Fruit fly (Drosophila melanogaster) whole organism, embryonic: ENCODE data around the gene AANATL7.
A peak's percentile ranks its signal among the peaks of the same experiment; 100 is the strongest.

ENCODE experiments used
- B-H1 ChIP-seq: fragments of 200-800 bp; sonication (Bioruptor generic); IDR thresholded peaks from 3 replicates; pipeline ENCODE4 v1.3.6; 2022; ENCODE audit warnings: missing biosample characterization, missing genetic modification characterization
- CG1024 ChIP-seq: fragments of 200-800 bp; sonication (Bioruptor generic); IDR thresholded peaks from 2 replicates; pipeline ENCODE4 v1.3.6; 2022; ENCODE audit warnings: missing biosample characterization, missing genetic modification characterization
- CG10267 ChIP-seq: fragments of 200-800 bp; sonication (Bioruptor generic); optimal IDR thresholded peaks from 2 replicates; lab custom pipeline; 2018; ENCODE audit warnings: missing biosample characterization, mild to moderate bottlenecking, missing genetic modification characterization, moderate library complexity
- CG10543 ChIP-seq: fragments of 200-800 bp; sonication (Bioruptor generic); optimal IDR thresholded peaks from 3 replicates; lab custom pipeline; 2017; ENCODE audit warnings: missing biosample characterization, mild to moderate bottlenecking, missing genetic modification characterization, moderate library complexity
- CG11247 ChIP-seq: fragments of 200-800 bp; sonication (Bioruptor generic); IDR thresholded peaks from 2 replicates; pipeline ENCODE4 v1.3.6; 2022; ENCODE audit warnings: missing biosample characterization, missing genetic modification characterization
- CG11695 ChIP-seq: fragments of 200-800 bp; sonication (Bioruptor generic); IDR thresholded peaks from 3 replicates; pipeline ENCODE4 v1.3.6; 2022; ENCODE audit warnings: missing biosample characterization, missing genetic modification characterization
- CG12299 ChIP-seq: fragments of 200-800 bp; sonication (Bioruptor generic); optimal IDR thresholded peaks from 2 replicates; lab custom pipeline; 2018; ENCODE audit warnings: missing biosample characterization, mild to moderate bottlenecking, missing genetic modification characterization
- CG13287 ChIP-seq: fragments of 200-800 bp; sonication (Bioruptor generic); IDR thresholded peaks from 2 replicates; pipeline ENCODE4 v1.3.6; 2022; ENCODE audit warnings: missing biosample characterization, missing genetic modification characterization; ENCODE audit not compliant: partially characterized antibody
- CG13296 ChIP-seq: fragments of 200-800 bp; sonication (Bioruptor generic); optimal IDR thresholded peaks from 3 replicates; lab custom pipeline; 2018; ENCODE audit warnings: missing biosample characterization, mild to moderate bottlenecking, missing genetic modification characterization
- CG13894 ChIP-seq: fragments of 200-800 bp; sonication (Bioruptor generic); optimal IDR thresholded peaks from 3 replicates; lab custom pipeline; 2018; ENCODE audit warnings: missing biosample characterization, mild to moderate bottlenecking, missing genetic modification characterization, moderate library complexity
- CG14860 ChIP-seq: fragments of 200-800 bp; sonication (Bioruptor generic); IDR thresholded peaks from 3 replicates; pipeline ENCODE4 v1.3.6; 2022; ENCODE audit warnings: missing biosample characterization, missing genetic modification characterization; ENCODE audit not compliant: partially characterized antibody
- CG15479 ChIP-seq: fragments of 200-800 bp; sonication (Bioruptor generic); optimal IDR thresholded peaks from 3 replicates; lab custom pipeline; 2019; ENCODE audit warnings: missing biosample characterization, mild to moderate bottlenecking, missing genetic modification characterization, moderate library complexity
- CG16813 ChIP-seq: fragments of 200-800 bp; sonication (Bioruptor generic); IDR thresholded peaks from 3 replicates; pipeline ENCODE4 v1.3.6; 2022; ENCODE audit warnings: missing biosample characterization, missing genetic modification characterization; ENCODE audit not compliant: partially characterized antibody
- CG17186 ChIP-seq: fragments of 200-800 bp; sonication (Bioruptor generic); optimal IDR thresholded peaks from 3 replicates; lab custom pipeline; 2017; ENCODE audit warnings: missing biosample characterization, missing genetic modification reagents, missing genetic modification characterization
- CG17568 ChIP-seq: fragments of 200-800 bp; sonication (Bioruptor generic); optimal IDR thresholded peaks from 2 replicates; lab custom pipeline; 2018; ENCODE audit warnings: missing biosample characterization, mild to moderate bottlenecking, missing genetic modification characterization, moderate library complexity
- CG2202 ChIP-seq: fragments of 200-800 bp; sonication (Bioruptor generic); optimal IDR thresholded peaks from 2 replicates; lab custom pipeline; 2018; ENCODE audit warnings: missing biosample characterization, mild to moderate bottlenecking, missing genetic modification characterization
- CG3163 ChIP-seq: fragments of 200-800 bp; sonication (Bioruptor generic); optimal IDR thresholded peaks from 3 replicates; lab custom pipeline; 2016; ENCODE audit warnings: missing biosample characterization, missing genetic modification characterization
- CG34376 ChIP-seq: fragments of 200-800 bp; sonication (Bioruptor generic); optimal IDR thresholded peaks from 2 replicates; lab custom pipeline; 2018; ENCODE audit warnings: missing biosample characterization, mild to moderate bottlenecking, missing genetic modification characterization
- CG43689 ChIP-seq: fragments of 200-800 bp; sonication (Bioruptor generic); IDR thresholded peaks from 2 replicates; pipeline ENCODE4 v1.3.6; 2022; ENCODE audit warnings: missing biosample characterization, missing genetic modification characterization
- CG4707 ChIP-seq: fragments of 200-800 bp; sonication (Bioruptor generic); optimal IDR thresholded peaks from 2 replicates; lab custom pipeline; 2018; ENCODE audit warnings: missing biosample characterization, mild to moderate bottlenecking, missing genetic modification characterization, moderate library complexity
- CG6813 ChIP-seq: fragments of 200-800 bp; sonication (Bioruptor generic); optimal IDR thresholded peaks from 2 replicates; lab custom pipeline; 2017; ENCODE audit warnings: missing biosample characterization, missing genetic modification characterization, mild to moderate bottlenecking, moderate library complexity, missing genetic modification reagents
- CG7987 ChIP-seq: fragments of 200-800 bp; sonication (Bioruptor generic); optimal IDR thresholded peaks from 2 replicates; lab custom pipeline; 2018; ENCODE audit warnings: missing biosample characterization, mild to moderate bottlenecking, missing genetic modification characterization, moderate library complexity
- CG9215 ChIP-seq: fragments of 200-800 bp; sonication (Bioruptor generic); IDR thresholded peaks from 2 replicates; pipeline ENCODE4 v1.3.6; 2022; ENCODE audit warnings: missing biosample characterization, missing genetic modification characterization
- D ChIP-seq, 2 experiments: fragments of 200-800 bp in 1 of 2; fragments of >200 bp in 1 of 2; sonication (Bioruptor generic) in 1 of 2; optimal IDR thresholded peaks; 2 replicates in 1 of 2; 3 replicates in 1 of 2; lab custom pipeline; 2017; ENCODE audit warnings: mild to moderate bottlenecking in 1 of 2, missing biosample characterization in 1 of 2, missing genetic modification characterization in 1 of 2, missing genetic modification reagents in 1 of 2
- Dll ChIP-seq: fragments of 200-800 bp; sonication (Bioruptor generic); IDR thresholded peaks from 4 replicates; pipeline ENCODE4 v1.3.6; 2022; ENCODE audit warnings: missing biosample characterization, missing genetic modification characterization; ENCODE audit not compliant: partially characterized antibody
- ERR ChIP-seq: fragments of 200-800 bp; sonication (Bioruptor generic); optimal IDR thresholded peaks from 2 replicates; lab custom pipeline; 2016; ENCODE audit warnings: missing biosample characterization, missing genetic modification characterization
- Hey ChIP-seq: fragments of 200-800 bp; sonication (Bioruptor generic); optimal IDR thresholded peaks from 3 replicates; lab custom pipeline; 2018; ENCODE audit warnings: missing biosample characterization, mild to moderate bottlenecking, missing genetic modification characterization
- Ravus ChIP-seq: fragments of 200-800 bp; sonication (Bioruptor generic); IDR thresholded peaks from 2 replicates; pipeline ENCODE4 v1.3.6; 2022; ENCODE audit warnings: missing biosample characterization, missing genetic modification characterization
- ab ChIP-seq: fragments of 200-800 bp; sonication (Bioruptor generic); optimal IDR thresholded peaks from 2 replicates; lab custom pipeline; 2016; ENCODE audit warnings: missing biosample characterization, missing genetic modification characterization
- abd-A ChIP-seq: fragments of 200-800 bp; sonication (Bioruptor generic); optimal IDR thresholded peaks from 3 replicates; lab custom pipeline; 2019; ENCODE audit warnings: missing biosample characterization, mild to moderate bottlenecking, missing genetic modification characterization, moderate library complexity
- ara ChIP-seq: fragments of 200-800 bp; sonication (Bioruptor generic); IDR thresholded peaks from 2 replicates; pipeline ENCODE4 v1.3.6; 2022; ENCODE audit warnings: missing biosample characterization, missing genetic modification characterization
- croc ChIP-seq: fragments of 200-800 bp; sonication (Bioruptor generic); conservative IDR thresholded peaks from 3 replicates; pipeline ENCODE4 v1.3.6; 2022; ENCODE audit warnings: missing biosample characterization, missing genetic modification characterization
- dmrt99B ChIP-seq: fragments of 200-800 bp; sonication (Bioruptor generic); optimal IDR thresholded peaks from 2 replicates; lab custom pipeline; 2018; ENCODE audit warnings: missing biosample characterization, mild to moderate bottlenecking, missing genetic modification characterization, moderate library complexity
- ems ChIP-seq: fragments of 200-800 bp; sonication (Bioruptor generic); optimal IDR thresholded peaks from 3 replicates; lab custom pipeline; 2016; ENCODE audit warnings: missing biosample characterization, missing genetic modification characterization
- en ChIP-seq: fragments of 200-800 bp; sonication (Bioruptor generic); optimal IDR thresholded peaks from 2 replicates; lab custom pipeline; 2016; ENCODE audit warnings: missing biosample characterization, missing genetic modification characterization
- gsb-n ChIP-seq: fragments of 200-800 bp; sonication (Bioruptor generic); optimal IDR thresholded peaks from 3 replicates; lab custom pipeline; 2018; ENCODE audit warnings: missing biosample characterization, mild to moderate bottlenecking, missing genetic modification characterization
- insv ChIP-seq, 2 experiments: fragments of 200-800 bp; sonication (Bioruptor generic); optimal IDR thresholded peaks; 3 replicates each; lab custom pipeline; 2016 to 2018; ENCODE audit warnings: missing biosample characterization in 2 of 2, missing genetic modification characterization in 2 of 2
- jumu ChIP-seq: fragments of 200-800 bp; sonication (Bioruptor generic); optimal IDR thresholded peaks from 3 replicates; lab custom pipeline; 2016; ENCODE audit warnings: missing biosample characterization, missing genetic modification characterization
- kni ChIP-seq: fragments of 200-800 bp; sonication (Bioruptor generic); optimal IDR thresholded peaks from 3 replicates; lab custom pipeline; 2017; ENCODE audit warnings: mild to moderate bottlenecking, missing biosample characterization, missing genetic modification reagents, missing genetic modification characterization
- mirr ChIP-seq: fragments of 200-800 bp; sonication (Bioruptor generic); optimal IDR thresholded peaks from 3 replicates; lab custom pipeline; 2018; ENCODE audit warnings: missing biosample characterization, mild to moderate bottlenecking, missing genetic modification characterization
- p53 ChIP-seq: fragments of 200-800 bp; sonication (Bioruptor generic); optimal IDR thresholded peaks from 2 replicates; lab custom pipeline; 2016; ENCODE audit warnings: missing biosample characterization, missing genetic modification characterization
- phol ChIP-seq: fragments of 200-800 bp; sonication (Bioruptor generic); optimal IDR thresholded peaks from 3 replicates; lab custom pipeline; 2018; ENCODE audit warnings: missing biosample characterization, mild to moderate bottlenecking, missing genetic modification characterization, moderate library complexity
- salm ChIP-seq: fragments of 200-800 bp; sonication (Bioruptor generic); optimal IDR thresholded peaks from 2 replicates; lab custom pipeline; 2018; ENCODE audit warnings: missing biosample characterization, mild to moderate bottlenecking, missing genetic modification characterization
- sd ChIP-seq: fragments of 200-800 bp; sonication (Bioruptor generic); optimal IDR thresholded peaks from 3 replicates; lab custom pipeline; 2018; ENCODE audit warnings: missing biosample characterization, mild to moderate bottlenecking, missing genetic modification characterization, moderate library complexity
- sqz ChIP-seq: fragments of 200-800 bp; sonication (Bioruptor generic); optimal IDR thresholded peaks from 3 replicates; lab custom pipeline; 2018; ENCODE audit warnings: missing biosample characterization, mild to moderate bottlenecking, missing genetic modification characterization
- stwl ChIP-seq: fragments of 200-800 bp; sonication (Bioruptor generic); optimal IDR thresholded peaks from 3 replicates; lab custom pipeline; 2018; ENCODE audit warnings: missing biosample characterization, mild to moderate bottlenecking, missing genetic modification characterization, moderate library complexity
- trem ChIP-seq: fragments of 200-800 bp; optimal IDR thresholded peaks from 3 replicates; lab custom pipeline; 2019; ENCODE audit warnings: missing biosample characterization, mild to moderate bottlenecking, missing genetic modification characterization, moderate library complexity
- usp ChIP-seq: fragments of >200 bp; optimal IDR thresholded peaks from 2 replicates; lab custom pipeline; 2017; ENCODE audit warnings: missing biosample characterization, missing genetic modification characterization

Gene AANATL7

DNA sequence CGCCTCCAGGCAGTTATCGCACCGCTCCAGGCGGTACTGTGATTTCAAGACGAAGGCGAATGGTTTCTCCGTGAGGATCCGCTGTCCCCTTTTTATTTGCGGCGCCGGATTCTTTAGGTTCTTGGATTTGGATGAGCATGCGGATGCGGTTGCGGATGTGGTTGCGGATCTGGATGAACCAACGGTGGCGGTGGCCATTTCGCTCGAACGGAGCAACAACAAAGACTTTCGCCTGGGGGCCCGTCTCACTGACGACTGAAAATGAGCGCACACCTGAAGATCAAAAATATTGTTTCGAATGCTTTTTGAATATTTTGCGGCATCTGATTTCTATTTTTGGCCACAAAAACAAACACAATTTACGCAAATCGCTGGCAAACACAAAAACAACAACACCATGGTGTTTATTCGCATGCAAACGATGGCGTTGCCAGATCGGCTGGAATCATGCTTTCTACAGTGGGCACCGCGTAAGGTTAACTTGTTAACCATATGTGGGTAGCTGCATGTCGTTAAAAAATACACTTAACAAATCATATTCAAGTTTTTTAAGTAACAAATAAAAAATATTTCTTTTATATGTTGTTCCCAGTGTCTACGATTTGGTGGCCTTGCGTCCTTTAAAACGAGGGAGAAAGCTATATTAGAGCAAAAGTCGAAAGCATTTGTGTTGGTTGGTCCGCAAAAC is 27.9 kb downstream of the AANATL7 start, which contains the start of gene Smyd3 (continued):
- peak; percentile 62 for TF ChIP-seq jumu (GFP tag; lab: Kevin White, UChicago)
- TF ChIP-seq en = peak; percentile 58
- no peak for TF ChIP-seq dmrt99B (tag; lab: Kevin White, UChicago)
- peak; percentile 60 for TF ChIP-seq CG1024 (GFP tag; lab: Robert Waterston, UW)
- TF ChIP-seq CG16813 (GFP tag; lab: Robert Waterston, UW) = no peak
- TF ChIP-seq D (optimal IDR thresholded peaks at IDR 0.05; lab: Kevin White, UChicago) = no peak
- no peak for TF ChIP-seq D (GFP tag; optimal IDR thresholded peaks at IDR 0.05; lab: Kevin White, UChicago)
- peak; percentile 66 for TF ChIP-seq CG11695 (GFP tag; lab: Robert Waterston, UW)
- peak; percentile 29 for TF ChIP-seq CG12299 (tag; lab: Kevin White, UChicago)
- peak; percentile 72 for TF ChIP-seq B-H1
- no peak for TF ChIP-seq sd (tag; lab: Kevin White, UChicago)
- peak; percentile 72 for TF ChIP-seq CG13296
- TF ChIP-seq CG4707 (GFP tag; lab: Kevin White, UChicago) = peak; percentile 69
- peak; percentile 47 for TF ChIP-seq p53
- peak; percentile 18 for TF ChIP-seq CG3163 (GFP tag; lab: Kevin White, UChicago)
- peak; percentile 33 for TF ChIP-seq mirr
- TF ChIP-seq insv (GFP tag; optimal IDR thresholded peaks at IDR 0.05; lab: Kevin White, UChicago) = no peak
- no peak for TF ChIP-seq abd-A
- peak; percentile 53 for TF ChIP-seq CG10267
- TF ChIP-seq phol (tag; lab: Kevin White, UChicago) = peak; percentile 69
- TF ChIP-seq CG9215 (GFP tag; lab: Robert Waterston, UW) = peak; percentile 53
- TF ChIP-seq CG43689 = peak; percentile 35; the same call in 1 of the 2 replicates
- TF ChIP-seq Dll = no peak
- peak; percentile 58 for TF ChIP-seq CG7987
- peak; percentile 17 for TF ChIP-seq stwl (tag; lab: Kevin White, UChicago)
- no peak for TF ChIP-seq usp (GFP tag; lab: Kevin White, UChicago)
- peak; percentile 56 for TF ChIP-seq trem
- TF ChIP-seq CG34376 = peak; percentile 42
- TF ChIP-seq ems (GFP tag; lab: Kevin White, UChicago) = peak; percentile 78
- TF ChIP-seq CG14860 = no peak
- no peak for TF ChIP-seq kni (GFP tag; lab: Kevin White, UChicago)
- no peak for TF ChIP-seq sqz (GFP tag; lab: Kevin White, UChicago)
- no peak for TF ChIP-seq CG15479 (GFP tag; lab: Kevin White, UChicago)
- TF ChIP-seq CG10543 (GFP tag; lab: Kevin White, UChicago) = peak; percentile 51
- TF ChIP-seq ara = peak; percentile 82
- no peak for TF ChIP-seq CG13287 (GFP tag; lab: Robert Waterston, UW)
- TF ChIP-seq CG13894 (tag; lab: Kevin White, UChicago) = no peak
- TF ChIP-seq CG6813 = peak; percentile 72
- peak; percentile 59 for TF ChIP-seq ab (GFP tag; lab: Kevin White, UChicago)
- TF ChIP-seq Hey = no peak
- no peak for TF ChIP-seq gsb-n (tag; lab: Kevin White, UChicago)
- peak; percentile 65 for TF ChIP-seq ERR (GFP tag; lab: Kevin White, UChicago)
- TF ChIP-seq salm (tag; lab: Kevin White, UChicago) = peak; percentile 10
- no peak; the same call in 2 of the 3 replicates for TF ChIP-seq croc
- TF ChIP-seq CG17568 (GFP tag; lab: Kevin White, UChicago) = no peak
- TF ChIP-seq Ravus (GFP tag; lab: Robert Waterston, UW) = peak; percentile 24; the same call in 1 of the 2 replicates
- TF ChIP-seq CG2202 (tag; lab: Kevin White, UChicago) = peak; percentile 25
- TF ChIP-seq CG17186 (GFP tag; lab: Kevin White, UChicago) = no peak
- peak; percentile 71 for TF ChIP-seq CG11247 (GFP tag; lab: Robert Waterston, UW)
